Fruit fly (Drosophila melanogaster) whole organism, wandering third instar larva: ENCODE results near the gene Akh.

Source experiments
- CG32264 ChIP-seq: fragments of 200-800 bp; sonication (Bioruptor generic); optimal IDR thresholded peaks from 2 replicates; lab custom pipeline; 2016; ENCODE audit warnings: missing biosample characterization, missing genetic modification characterization
- Dfd ChIP-seq: fragments of >200 bp; optimal IDR thresholded peaks from 2 replicates; lab custom pipeline; 2017; ENCODE audit warnings: missing biosample characterization, missing genetic modification characterization
- HLH106 ChIP-seq: fragments of 200-800 bp; optimal IDR thresholded peaks from 3 replicates; lab custom pipeline; 2019; ENCODE audit warnings: missing biosample characterization, mild to moderate bottlenecking, missing genetic modification characterization, moderate library complexity
- Jra ChIP-seq: sonication (Bioruptor generic); optimal IDR thresholded peaks from 2 replicates; lab custom pipeline; 2016; ENCODE audit warnings: missing biosample characterization, missing genetic modification characterization
- OdsH ChIP-seq: fragments of 200-800 bp; sonication (Bioruptor generic); optimal IDR thresholded peaks from 2 replicates; lab custom pipeline; 2016; ENCODE audit warnings: missing biosample characterization, mild to moderate bottlenecking, missing genetic modification characterization
- brk ChIP-seq: fragments of 200-800 bp; sonication (Bioruptor generic); optimal IDR thresholded peaks from 2 replicates; lab custom pipeline; 2016; ENCODE audit warnings: missing biosample characterization, mild to moderate bottlenecking, missing genetic modification characterization
- dsf ChIP-seq: sonication (Bioruptor generic); optimal IDR thresholded peaks from 2 replicates; lab custom pipeline; 2016; ENCODE audit warnings: missing biosample characterization, missing genetic modification characterization, borderline replicate concordance
- foxo ChIP-seq, 2 experiments: fragments of 200-800 bp; sonication (Bioruptor generic); optimal IDR thresholded peaks; 2 replicates in 1 of 2; 3 replicates in 1 of 2; lab custom pipeline; 2016 to 2017; ENCODE audit warnings: missing biosample characterization in 2 of 2, missing genetic modification characterization in 2 of 2
- lola ChIP-seq: fragments of >200 bp; optimal IDR thresholded peaks from 2 replicates; lab custom pipeline; 2017; ENCODE audit warnings: missing biosample characterization, missing genetic modification characterization
- pan ChIP-seq: fragments of >200 bp; optimal IDR thresholded peaks from 2 replicates; lab custom pipeline; 2017
- psq ChIP-seq: fragments of 200-800 bp; sonication (Bioruptor generic); optimal IDR thresholded peaks from 3 replicates; lab custom pipeline; 2017; ENCODE audit warnings: missing biosample characterization, mild to moderate bottlenecking, missing genetic modification characterization, moderate library complexity
- usp ChIP-seq: fragments of >200 bp; optimal IDR thresholded peaks from 2 replicates; lab custom pipeline; 2017; ENCODE audit warnings: missing biosample characterization, missing genetic modification characterization

- TF ChIP-seq psq (GFP tag; lab: Kevin White, UChicago): no peak
- no peak for TF ChIP-seq lola (GFP tag; lab: Kevin White, UChicago)
- no peak for TF ChIP-seq Dfd
- TF ChIP-seq CG32264: no peak
- TF ChIP-seq brk (GFP tag; lab: Kevin White, UChicago): no peak
- TF ChIP-seq Jra (GFP tag; lab: Kevin White, UChicago): no peak
- no peak for TF ChIP-seq foxo (GFP tag; optimal IDR thresholded peaks at IDR 0.05; lab: Kevin White, UChicago)
- no peak for TF ChIP-seq dsf (GFP tag; lab: Kevin White, UChicago)
- no peak for TF ChIP-seq OdsH (GFP tag; lab: Kevin White, UChicago)
- TF ChIP-seq pan: no peak
- TF ChIP-seq HLH106 (tag; lab: Kevin White, UChicago): no peak
- no peak for TF ChIP-seq usp (GFP tag; lab: Kevin White, UChicago)
Measured at dm6 chr3L:4159264-4159663, 18.0 kb downstream of the Akh start.
